Worm (Caenorhabditis elegans) whole organism, L2 larva: ENCODE measurements around the gene tbc-7.

Experiments
- ama-1 ChIP-seq: fragments of 150-350 bp; optimal IDR thresholded peaks from 2 replicates; lab custom pipeline; 2018; ENCODE audit warnings: inconsistent platforms
- dmd-4 ChIP-seq: sonication (generic microtip); optimal IDR thresholded peaks from 2 replicates; lab custom pipeline; 2017; ENCODE audit warnings: missing biosample characterization, missing genetic modification characterization
- egl-27 ChIP-seq: sonication (generic microtip); optimal IDR thresholded peaks from 3 replicates; lab custom pipeline; 2017; ENCODE audit warnings: missing biosample characterization, missing genetic modification reagents, missing genetic modification characterization
- elt-1 ChIP-seq: fragments of 150-350 bp; optimal IDR thresholded peaks from 2 replicates; lab custom pipeline; 2014; ENCODE audit warnings: missing biosample characterization, missing genetic modification characterization
- mdl-1 ChIP-seq, 2 experiments: fragments of 150-350 bp in 1 of 2; sonication (generic microtip) in 1 of 2; optimal IDR thresholded peaks; 2 replicates each; lab custom pipeline; 2017; ENCODE audit warnings: missing biosample characterization in 2 of 2, missing genetic modification characterization in 2 of 2
- nhr-11 ChIP-seq: fragments of 150-350 bp; optimal IDR thresholded peaks from 2 replicates; lab custom pipeline; 2014; ENCODE audit warnings: missing biosample characterization, missing genetic modification characterization
- nhr-237 ChIP-seq: fragments of 150-350 bp; optimal IDR thresholded peaks from 2 replicates; lab custom pipeline; 2014; ENCODE audit warnings: missing biosample characterization, missing genetic modification characterization
- nhr-6 ChIP-seq: fragments of 150-350 bp; optimal IDR thresholded peaks from 2 replicates; lab custom pipeline; 2014; ENCODE audit warnings: missing biosample characterization, missing genetic modification characterization
- skn-1 ChIP-seq: sonication (generic microtip); optimal IDR thresholded peaks from 2 replicates; lab custom pipeline; 2017; ENCODE audit warnings: missing biosample characterization, missing genetic modification characterization
- snpc-4 ChIP-seq: fragments of 150-350 bp; optimal IDR thresholded peaks from 2 replicates; lab custom pipeline; 2014; ENCODE audit warnings: missing biosample characterization, missing genetic modification characterization

ce11 chrX:5174256-5174655 lies 40.2 kb downstream of the tbc-7 start, which contains the start of gene zchc-1A:
- TF ChIP-seq elt-1 (no peak), mdl-1 (tag; optimal IDR thresholded peaks at IDR 0.05; lab: Kevin White, UChicago) (no peak), dmd-4 (no peak), snpc-4 (tag; lab: Kevin White, UChicago) (no peak), egl-27 (tag; lab: Kevin White, UChicago) (no peak), nhr-6 (tag; lab: Kevin White, UChicago) (no peak), nhr-237 (no peak), nhr-11 (tag; lab: Kevin White, UChicago) (no peak), skn-1 (tag; lab: Kevin White, UChicago) (no peak), ama-1 (no peak)
